Worm (Caenorhabditis elegans): Measurements from ENCODE around the gene B0285.3.
A peak's percentile ranks its signal among the peaks of the same experiment; 100 is the strongest.

- TF ChIP-seq mep-1 (tag; optimal IDR thresholded peaks at IDR 0.05) (peak; percentile 42), egl-27 (tag; optimal IDR thresholded peaks at IDR 0.05) (no peak), lsy-2 (tag; optimal IDR thresholded peaks at IDR 0.05) (peak in 1 of 2 experiments; percentile 54), hlh-4 (tag; optimal IDR thresholded peaks at IDR 0.05) (no peak), ces-1 (GFP tag; optimal IDR thresholded peaks at IDR 0.05) (no peak), nhr-237 (tag; optimal IDR thresholded peaks at IDR 0.05) (no peak), xbp-1 (tag; optimal IDR thresholded peaks at IDR 0.05) (no peak), sox-4 (tag; optimal IDR thresholded peaks at IDR 0.05) (no peak), pqm-1 (tag; optimal IDR thresholded peaks at IDR 0.05) (no peak), pax-3 (tag; optimal IDR thresholded peaks at IDR 0.05) (no peak), lin-13 (GFP tag; optimal IDR thresholded peaks at IDR 0.05) (no peak), ceh-82 (tag; optimal IDR thresholded peaks at IDR 0.05) (peak in 1 of 3 experiments; percentile 43), fkh-8 (tag; optimal IDR thresholded peaks at IDR 0.05) (no peak), ama-1 (optimal IDR thresholded peaks at IDR 0.05) (no peak)
Observed at ce11 chrIII:4380835-4381234, 37.7 kb upstream of the B0285.3 start.

All from whole organism, L1 larva.